Worm (Caenorhabditis elegans): ENCODE results near the gene F47B8.5.

Gene F47B8.5

ce11 chrV:14327776-14328175, at the start of gene F47B8.5:
TSS of gene F47B8.5 (minus strand) at chrV:14327876.
- no peak for TF ChIP-seq rnt-1 (tag; optimal IDR thresholded peaks at IDR 0.05)
- no peak for TF ChIP-seq F16B12.6 (tag; optimal IDR thresholded peaks at IDR 0.05)
- no peak for TF ChIP-seq lin-35 (GFP tag; optimal IDR thresholded peaks at IDR 0.05)
- TF ChIP-seq mab-9 (GFP tag; IDR thresholded peaks at IDR 0.05), result no peak
- no peak for TF ChIP-seq ceh-90 (tag; optimal IDR thresholded peaks at IDR 0.05)
- TF ChIP-seq lin-15B (tag; optimal IDR thresholded peaks at IDR 0.05), result no peak
- TF ChIP-seq fkh-10 (GFP tag; optimal IDR thresholded peaks at IDR 0.05), result no peak
- no peak for TF ChIP-seq sup-37 (GFP tag; optimal IDR thresholded peaks at IDR 0.05)
- TF ChIP-seq nhr-28 (tag; optimal IDR thresholded peaks at IDR 0.05), result no peak
- TF ChIP-seq nhr-90 (tag; optimal IDR thresholded peaks at IDR 0.05; ENCODE audit: poor library complexity), result no peak
- TF ChIP-seq nhr-47 (tag; optimal IDR thresholded peaks at IDR 0.05), result no peak
- no peak for TF ChIP-seq ceh-88 (GFP tag; IDR thresholded peaks at IDR 0.05)
- no peak for TF ChIP-seq ces-1 (GFP tag; optimal IDR thresholded peaks at IDR 0.05)
- no peak for TF ChIP-seq C04F5.9 (tag; optimal IDR thresholded peaks at IDR 0.05)
- no peak for TF ChIP-seq nhr-12 (tag; optimal IDR thresholded peaks at IDR 0.05)
- no peak for TF ChIP-seq nhr-84 (tag; optimal IDR thresholded peaks at IDR 0.05)
- TF ChIP-seq dpl-1 (GFP tag; optimal IDR thresholded peaks at IDR 0.05), result no peak

- TF ChIP-seq dsc-1 (tag; optimal IDR thresholded peaks at IDR 0.05) (no peak), lin-14 (GFP tag; optimal IDR thresholded peaks at IDR 0.05) (no peak), unc-30 (tag; optimal IDR thresholded peaks at IDR 0.05) (no peak), ets-5 (GFP tag; IDR thresholded peaks at IDR 0.05) (no peak), mep-1 (tag; optimal IDR thresholded peaks at IDR 0.05) (no peak), C04F5.9 (tag; optimal IDR thresholded peaks at IDR 0.05) (no peak), lir-3 (tag; optimal IDR thresholded peaks at IDR 0.05; ENCODE audit: poor library complexity) (no peak), vab-15 (tag; optimal IDR thresholded peaks at IDR 0.05) (no peak), hlh-4 (tag; optimal IDR thresholded peaks at IDR 0.05) (no peak), mdl-1 (tag; optimal IDR thresholded peaks at IDR 0.05) (no peak), fkh-10 (GFP tag; optimal IDR thresholded peaks at IDR 0.05) (no peak), elt-2 (tag; optimal IDR thresholded peaks at IDR 0.05) (no peak), fos-1 (tag; optimal IDR thresholded peaks at IDR 0.05) (no peak), lin-35 (GFP tag; optimal IDR thresholded peaks at IDR 0.05) (no peak)
Measured at ce11 chrV:14372774-14373173, 45.1 kb upstream of the F47B8.5 start, which contains the start of gene unc-39. TSS of gene unc-39 (plus strand) at chrV:14373074.

- TF ChIP-seq fkh-10 (GFP tag; optimal IDR thresholded peaks at IDR 0.05) (no peak), efl-1 (optimal IDR thresholded peaks at IDR 0.05) (no peak), efl-1 (GFP tag; optimal IDR thresholded peaks at IDR 0.05 in 1 of 2) (peak in 1 of 2 experiments; percentile 69)
Measured at ce11 chrV:14369412-14369811, 41.7 kb upstream of the F47B8.5 start.

ce11 chrV:14368272-14369052, 40.8 kb upstream of the F47B8.5 start:
- TF ChIP-seq fos-1 (tag; optimal IDR thresholded peaks at IDR 0.05) (no peak), zag-1 (tag; optimal IDR thresholded peaks at IDR 0.05) (no peak), blmp-1 (tag; optimal IDR thresholded peaks at IDR 0.05) (no peak), nhr-19 (GFP tag; conservative IDR thresholded peaks at IDR 0.05) (no peak), jun-1 (tag; optimal IDR thresholded peaks at IDR 0.05) (no peak), pqm-1 (tag; optimal IDR thresholded peaks at IDR 0.05) (no peak), unc-62 (GFP tag; optimal IDR thresholded peaks at IDR 0.05) (no peak), efl-1 (optimal IDR thresholded peaks at IDR 0.05) (no peak), efl-1 (GFP tag; optimal IDR thresholded peaks at IDR 0.05 in 1 of 2) (no peak), mep-1 (tag; optimal IDR thresholded peaks at IDR 0.05) (no peak), snu-23 (GFP tag; optimal IDR thresholded peaks at IDR 0.05) (no peak), hpl-2 (GFP tag; optimal IDR thresholded peaks at IDR 0.05) (no peak), nhr-77 (tag; optimal IDR thresholded peaks at IDR 0.05) (no peak), F16B12.6 (tag; optimal IDR thresholded peaks at IDR 0.05) (no peak), fkh-4 (tag; optimal IDR thresholded peaks at IDR 0.05; ENCODE audit: borderline replicate concordance) (no peak)
